Worm (Caenorhabditis elegans) whole organism, L2 larva: ENCODE measurements around the gene F28G4.3.

Experiments used
- F13H6.1 ChIP-seq: sonication (generic microtip); optimal IDR thresholded peaks from 2 replicates; lab custom pipeline; 2016; ENCODE audit warnings: missing genetic modification characterization, missing compliant biosample characterization
- R02D3.7 ChIP-seq: fragments of 150-350 bp; optimal IDR thresholded peaks from 2 replicates; lab custom pipeline; 2014; ENCODE audit warnings: missing biosample characterization, missing genetic modification characterization
- Y55F3AM.14 ChIP-seq: fragments of 200-800 bp; sonication (Bioruptor generic); optimal IDR thresholded peaks from 2 replicates; lab custom pipeline; 2018; ENCODE audit warnings: mild to moderate bottlenecking, missing genetic modification characterization, missing compliant biosample characterization
- ZK546.5 ChIP-seq: sonication (generic microtip); optimal IDR thresholded peaks from 2 replicates; lab custom pipeline; 2017; ENCODE audit warnings: missing biosample characterization, missing genetic modification characterization
- alr-1 ChIP-seq: fragments of 150-350 bp; optimal IDR thresholded peaks from 2 replicates; lab custom pipeline; 2014; ENCODE audit warnings: missing biosample characterization, missing genetic modification characterization
- ama-1 ChIP-seq: fragments of 150-350 bp; optimal IDR thresholded peaks from 2 replicates; lab custom pipeline; 2018; ENCODE audit warnings: inconsistent platforms
- blmp-1 ChIP-seq: sonication (generic microtip); optimal IDR thresholded peaks from 2 replicates; lab custom pipeline; 2017; ENCODE audit warnings: missing genetic modification characterization, mild to moderate bottlenecking, missing compliant biosample characterization, antibody characterized with exemption, moderate library complexity; ENCODE audit not compliant: insufficient read depth
- ceh-16 ChIP-seq: fragments of 150-350 bp; optimal IDR thresholded peaks from 2 replicates; lab custom pipeline; 2014; ENCODE audit warnings: missing biosample characterization, missing genetic modification characterization
- egl-27 ChIP-seq: sonication (generic microtip); optimal IDR thresholded peaks from 3 replicates; lab custom pipeline; 2017; ENCODE audit warnings: missing biosample characterization, missing genetic modification reagents, missing genetic modification characterization
- elt-1 ChIP-seq: fragments of 150-350 bp; optimal IDR thresholded peaks from 2 replicates; lab custom pipeline; 2014; ENCODE audit warnings: missing biosample characterization, missing genetic modification characterization
- elt-3 ChIP-seq: sonication (generic microtip); optimal IDR thresholded peaks from 2 replicates; lab custom pipeline; 2017; ENCODE audit warnings: missing biosample characterization, missing genetic modification characterization
- fos-1 ChIP-seq: fragments of 150-350 bp; optimal IDR thresholded peaks from 2 replicates; lab custom pipeline; 2014; ENCODE audit warnings: missing biosample characterization, missing genetic modification characterization
- gmeb-1 ChIP-seq: fragments of 150-350 bp; optimal IDR thresholded peaks from 2 replicates; lab custom pipeline; 2014; ENCODE audit warnings: missing biosample characterization, missing genetic modification characterization
- lin-11 ChIP-seq: fragments of 150-350 bp; sonication (generic microtip); optimal IDR thresholded peaks from 2 replicates; lab custom pipeline; 2014; ENCODE audit warnings: missing biosample characterization, missing genetic modification characterization, inconsistent platforms, mixed read lengths
- lsy-2 ChIP-seq, 2 experiments: fragments of 150-350 bp in 1 of 2; sonication (generic microtip) in 1 of 2; optimal IDR thresholded peaks; 2 replicates each; lab custom pipeline; 2014 to 2017; ENCODE audit warnings: missing biosample characterization in 2 of 2, missing genetic modification characterization in 2 of 2
- mab-5 ChIP-seq: fragments of 150-350 bp; optimal IDR thresholded peaks from 2 replicates; lab custom pipeline; 2014; ENCODE audit warnings: missing biosample characterization, missing genetic modification characterization
- mbf-1 ChIP-seq: sonication (generic microtip); optimal IDR thresholded peaks from 2 replicates; lab custom pipeline; 2017; ENCODE audit warnings: missing biosample characterization, missing genetic modification characterization
- mdl-1 ChIP-seq, 2 experiments: fragments of 150-350 bp in 1 of 2; sonication (generic microtip) in 1 of 2; optimal IDR thresholded peaks; 2 replicates each; lab custom pipeline; 2017; ENCODE audit warnings: missing biosample characterization in 2 of 2, missing genetic modification characterization in 2 of 2
- nhr-10 ChIP-seq: sonication (generic microtip); optimal IDR thresholded peaks from 2 replicates; lab custom pipeline; 2017; ENCODE audit warnings: missing biosample characterization, missing genetic modification characterization
- nhr-129 ChIP-seq: fragments of 150-350 bp; optimal IDR thresholded peaks from 2 replicates; lab custom pipeline; 2014; ENCODE audit warnings: missing biosample characterization, missing genetic modification characterization
- nhr-21 ChIP-seq: fragments of 150-350 bp; optimal IDR thresholded peaks from 2 replicates; lab custom pipeline; 2014; ENCODE audit warnings: missing biosample characterization, missing genetic modification characterization
- nhr-237 ChIP-seq: fragments of 150-350 bp; optimal IDR thresholded peaks from 2 replicates; lab custom pipeline; 2014; ENCODE audit warnings: missing biosample characterization, missing genetic modification characterization
- nhr-25 ChIP-seq: fragments of 150-350 bp; sonication (generic microtip); optimal IDR thresholded peaks from 3 replicates; lab custom pipeline; 2014; ENCODE audit warnings: missing biosample characterization, missing genetic modification characterization
- nhr-77 ChIP-seq: fragments of 150-350 bp; optimal IDR thresholded peaks from 2 replicates; lab custom pipeline; 2014; ENCODE audit warnings: missing biosample characterization, missing genetic modification characterization
- sem-4 ChIP-seq: fragments of 150-350 bp; optimal IDR thresholded peaks from 2 replicates; lab custom pipeline; 2014; ENCODE audit warnings: missing biosample characterization, missing genetic modification reagents, missing genetic modification characterization
- sma-9 ChIP-seq, 2 experiments: fragments of 150-350 bp in 1 of 2; sonication (generic microtip) in 1 of 2; optimal IDR thresholded peaks; 2 replicates each; lab custom pipeline; 2014 to 2016; ENCODE audit warnings: missing genetic modification characterization in 2 of 2, mild to moderate bottlenecking in 1 of 2, missing biosample characterization in 1 of 2, missing compliant biosample characterization in 1 of 2, missing genetic modification reagents in 1 of 2, moderate library complexity in 1 of 2
- snpc-4 ChIP-seq: fragments of 150-350 bp; optimal IDR thresholded peaks from 2 replicates; lab custom pipeline; 2014; ENCODE audit warnings: missing biosample characterization, missing genetic modification characterization
- unc-39 ChIP-seq: fragments of 150-350 bp; optimal IDR thresholded peaks from 2 replicates; lab custom pipeline; 2014; ENCODE audit warnings: missing biosample characterization, missing genetic modification characterization
- unc-55 ChIP-seq: fragments of 150-350 bp; sonication (generic microtip); optimal IDR thresholded peaks from 3 replicates; lab custom pipeline; 2014; ENCODE audit warnings: missing biosample characterization, missing genetic modification reagents, missing genetic modification characterization
- unc-62 ChIP-seq: fragments of 150-350 bp; optimal IDR thresholded peaks from 2 replicates; lab custom pipeline; 2014; ENCODE audit warnings: missing biosample characterization, missing genetic modification reagents, missing genetic modification characterization
- zag-1 ChIP-seq: fragments of 150-350 bp; optimal IDR thresholded peaks from 2 replicates; lab custom pipeline; 2014; ENCODE audit warnings: missing biosample characterization, missing genetic modification characterization
- ztf-11 ChIP-seq: sonication (generic microtip); optimal IDR thresholded peaks from 2 replicates; lab custom pipeline; 2017; ENCODE audit warnings: missing biosample characterization, missing genetic modification characterization
- ztf-4 ChIP-seq: fragments of 150-350 bp; optimal IDR thresholded peaks from 2 replicates; lab custom pipeline; 2014; ENCODE audit warnings: missing biosample characterization, missing genetic modification characterization

The F28G4.3 gene

ce11 chrV:16253687-16254086 lies 33.8 kb downstream of the F28G4.3 start, which contains the start of gene gcy-20:
Gene gcy-20 (minus strand): TSS chrV:16253787.
- TF ChIP-seq blmp-1 (tag; lab: Kevin White, UChicago) (no peak), unc-55 (GFP tag; lab: Kevin White, UChicago) (no peak), mab-5 (no peak), elt-3 (no peak), Y55F3AM.14 (no peak), gmeb-1 (tag; lab: Kevin White, UChicago) (no peak), R02D3.7 (tag; lab: Kevin White, UChicago) (no peak), nhr-25 (tag; lab: Kevin White, UChicago) (no peak), sem-4 (tag; lab: Kevin White, UChicago) (no peak), unc-39 (no peak), sma-9 (GFP tag; optimal IDR thresholded peaks at IDR 0.05; lab: Kevin White, UChicago) (no peak), sma-9 (tag; optimal IDR thresholded peaks at IDR 0.05; lab: Kevin White, UChicago) (no peak), ztf-11 (no peak), nhr-21 (tag; lab: Kevin White, UChicago) (no peak), fos-1 (tag; lab: Kevin White, UChicago) (no peak), unc-62 (GFP tag; lab: Kevin White, UChicago) (no peak), zag-1 (tag; lab: Kevin White, UChicago) (no peak), nhr-10 (tag; lab: Kevin White, UChicago) (no peak)

- TF ChIP-seq unc-62 (GFP tag; lab: Kevin White, UChicago) = no peak
- no peak for TF ChIP-seq zag-1 (tag; lab: Kevin White, UChicago)
- no peak for TF ChIP-seq ztf-4 (tag; lab: Kevin White, UChicago)
- TF ChIP-seq ztf-11 = no peak
- no peak for TF ChIP-seq lin-11 (tag; lab: Kevin White, UChicago)
- no peak for TF ChIP-seq nhr-77 (tag; lab: Kevin White, UChicago)
- no peak for TF ChIP-seq sem-4 (tag; lab: Kevin White, UChicago)
- no peak for TF ChIP-seq egl-27
- no peak for TF ChIP-seq ZK546.5 (tag; lab: Kevin White, UChicago)
- no peak for TF ChIP-seq unc-39
- TF ChIP-seq unc-55 (GFP tag; lab: Kevin White, UChicago) = no peak
- TF ChIP-seq lsy-2 (tag; optimal IDR thresholded peaks at IDR 0.05; lab: Kevin White, UChicago) = no peak
- no peak for TF ChIP-seq mbf-1 (tag; lab: Kevin White, UChicago)
- no peak for TF ChIP-seq fos-1 (tag; lab: Kevin White, UChicago)
- TF ChIP-seq ceh-16 (tag; lab: Kevin White, UChicago) = no peak
- no peak for TF ChIP-seq alr-1 (tag; lab: Kevin White, UChicago)
- no peak for TF ChIP-seq nhr-21 (tag; lab: Kevin White, UChicago)
- no peak for TF ChIP-seq gmeb-1 (tag; lab: Kevin White, UChicago)
- no peak for TF ChIP-seq nhr-10 (tag; lab: Kevin White, UChicago)
These were observed 38.4 kb downstream of the F28G4.3 start for ce11 chrV:16249105-16249504.

- no peak for TF ChIP-seq Y55F3AM.14
- TF ChIP-seq nhr-21 (tag; lab: Kevin White, UChicago) = no peak
- no peak for TF ChIP-seq ama-1 (lab: Kevin White, UChicago)
- no peak for TF ChIP-seq nhr-237 (tag; lab: Kevin White, UChicago)
- TF ChIP-seq blmp-1 (tag; lab: Kevin White, UChicago) = no peak
- TF ChIP-seq elt-1 (tag; lab: Kevin White, UChicago) = no peak
- TF ChIP-seq mdl-1 (tag; optimal IDR thresholded peaks at IDR 0.05; lab: Kevin White, UChicago) = no peak
- TF ChIP-seq snpc-4 = no peak
- TF ChIP-seq ceh-16 (tag; lab: Kevin White, UChicago) = no peak
- TF ChIP-seq ZK546.5 (tag; lab: Kevin White, UChicago) = no peak
- TF ChIP-seq gmeb-1 (tag; lab: Kevin White, UChicago) = no peak
- TF ChIP-seq nhr-25 (tag; lab: Kevin White, UChicago) = no peak
- TF ChIP-seq lin-11 (tag; lab: Kevin White, UChicago) = no peak
- no peak for TF ChIP-seq lsy-2 (tag; optimal IDR thresholded peaks at IDR 0.05; lab: Kevin White, UChicago)
- TF ChIP-seq, all 48 proteins: peak for 0
These were observed 40.9 kb downstream of the F28G4.3 start, which contains the start of gene srh-95 for ce11 chrV:16246579-16246978. Gene srh-95 (plus strand): TSS chrV:16246879.

- TF ChIP-seq F13H6.1 (tag; lab: Kevin White, UChicago) (no peak), nhr-129 (tag; lab: Kevin White, UChicago) (no peak)
These were observed 43.4 kb downstream of the F28G4.3 start, which contains the start of gene srh-104 for ce11 chrV:16244078-16244477. Gene srh-104 (minus strand): TSS chrV:16244178.
